ENCODE assay signal across 4 fruit fly cellular contexts in genomic region chrX:15475367-15475789, dm6.
TF ChIP-seq lines count a peak whose summit lies in the region.

mh (minus strand) TSS chrX:15475400.

- no peak for TF ChIP-seq CTCF in whole organism, embryonic (GFP tag; optimal IDR thresholded peaks at IDR 0.05; lab: Kevin White, UChicago)

TF ChIP-seq in whole organism, adult, 20 proteins besides CTCF, POLR2A, EP300 and RAD21:
- TF ChIP-seq Hr96 (GFP tag; optimal IDR thresholded peaks at IDR 0.05; lab: Kevin White, UChicago) (no peak), CG7101 (tag; optimal IDR thresholded peaks at IDR 0.05; lab: Kevin White, UChicago) (no peak), CG7045 (GFP tag; optimal IDR thresholded peaks at IDR 0.05; lab: Kevin White, UChicago) (no peak), CG33017 (tag; optimal IDR thresholded peaks at IDR 0.05; lab: Kevin White, UChicago) (no peak), toe (GFP tag; optimal IDR thresholded peaks at IDR 0.05; lab: Kevin White, UChicago) (no peak), bab1 (GFP tag; optimal IDR thresholded peaks at IDR 0.05; lab: Kevin White, UChicago) (peak; percentile 8), Mnt (GFP tag; optimal IDR thresholded peaks at IDR 0.05; lab: Kevin White, UChicago) (no peak), ovo (GFP tag; optimal IDR thresholded peaks at IDR 0.05; lab: Kevin White, UChicago) (no peak), CG11617 (GFP tag; optimal IDR thresholded peaks at IDR 0.05; lab: Kevin White, UChicago) (no peak)

TF ChIP-seq in whole organism, embryonic, 481 proteins besides CTCF, POLR2A, EP300 and RAD21 (continues in another document):
- TF ChIP-seq CG1832 (GFP tag; optimal IDR thresholded peaks at IDR 0.05; lab: Kevin White, UChicago) = no peak
- no peak for TF ChIP-seq CG34376 (GFP tag; optimal IDR thresholded peaks at IDR 0.05; lab: Kevin White, UChicago)
- no peak for TF ChIP-seq CG11504 (tag; optimal IDR thresholded peaks at IDR 0.05; lab: Kevin White, UChicago)
- no peak for TF ChIP-seq CG11696 (GFP tag; IDR thresholded peaks at IDR 0.05; lab: Robert Waterston, UW)
- TF ChIP-seq esg (GFP tag; conservative IDR thresholded peaks at IDR 0.05; lab: Robert Waterston, UW) = no peak; the same call in 1 of the 2 replicates
- peak; percentile 80 for TF ChIP-seq Dref (GFP tag; IDR thresholded peaks at IDR 0.05; lab: Robert Waterston, UW)
- no peak for TF ChIP-seq CG11398 (GFP tag; optimal IDR thresholded peaks at IDR 0.05; lab: Kevin White, UChicago)
- TF ChIP-seq hth (optimal IDR thresholded peaks at IDR 0.05; lab: Kevin White, UChicago) = no peak
- TF ChIP-seq CG8944 (GFP tag; optimal IDR thresholded peaks at IDR 0.05; lab: Kevin White, UChicago) = no peak
- TF ChIP-seq CG6689 (GFP tag; IDR thresholded peaks at IDR 0.05; lab: Robert Waterston, UW) = peak; percentile 52; the same call in 1 of the 2 replicates
- no peak for TF ChIP-seq CG6765 (GFP tag; optimal IDR thresholded peaks at IDR 0.05; lab: Kevin White, UChicago)
- TF ChIP-seq CG7357 (GFP tag; IDR thresholded peaks at IDR 0.05; lab: Robert Waterston, UW) = no peak
- TF ChIP-seq fd96Cb (tag; optimal IDR thresholded peaks at IDR 0.05; lab: Kevin White, UChicago) = peak; percentile 30
- TF ChIP-seq CG13894 (tag; optimal IDR thresholded peaks at IDR 0.05; lab: Kevin White, UChicago) = no peak
- no peak for TF ChIP-seq C15 (GFP tag; IDR thresholded peaks at IDR 0.05; lab: Robert Waterston, UW)
- TF ChIP-seq gem (tag; optimal IDR thresholded peaks at IDR 0.05; lab: Kevin White, UChicago) = no peak
- no peak for TF ChIP-seq CG2678 (tag; optimal IDR thresholded peaks at IDR 0.05; lab: Kevin White, UChicago)
- TF ChIP-seq chif (GFP tag; optimal IDR thresholded peaks at IDR 0.05; lab: Kevin White, UChicago) = no peak
- TF ChIP-seq CG11723 (GFP tag; optimal IDR thresholded peaks at IDR 0.05; lab: Kevin White, UChicago) = no peak
- TF ChIP-seq psq (GFP tag; optimal IDR thresholded peaks at IDR 0.05; lab: Kevin White, UChicago) = no peak
- no peak for TF ChIP-seq otp (GFP tag; IDR thresholded peaks at IDR 0.05; lab: Robert Waterston, UW)
- no peak for TF ChIP-seq Mrtf (GFP tag; IDR thresholded peaks at IDR 0.05; lab: Robert Waterston, UW)
- no peak for TF ChIP-seq HLH54F (GFP tag; optimal IDR thresholded peaks at IDR 0.05; lab: Kevin White, UChicago)
- no peak for TF ChIP-seq lov (optimal IDR thresholded peaks at IDR 0.05; lab: Kevin White, UChicago)
- TF ChIP-seq lov (GFP tag; IDR thresholded peaks at IDR 0.05; lab: Robert Waterston, UW) = no peak
- no peak for TF ChIP-seq pan (optimal IDR thresholded peaks at IDR 0.05; lab: Kevin White, UChicago)
- no peak for TF ChIP-seq pan (GFP tag; optimal IDR thresholded peaks at IDR 0.05 in 1 of 2, IDR thresholded peaks at IDR 0.05 in 1 of 2)
- TF ChIP-seq Scr (GFP tag; IDR thresholded peaks at IDR 0.05; lab: Robert Waterston, UW; ENCODE audit: partially characterized antibody) = peak; percentile 66
- no peak for TF ChIP-seq CG30431 (GFP tag; optimal IDR thresholded peaks at IDR 0.05; lab: Kevin White, UChicago)

TF ChIP-seq in whole organism, prepupa, 60 proteins besides CTCF, POLR2A, EP300 and RAD21:
- TF ChIP-seq Eip93F (GFP tag; optimal IDR thresholded peaks at IDR 0.05; lab: Kevin White, UChicago) (no peak), esn (GFP tag; optimal IDR thresholded peaks at IDR 0.05; lab: Kevin White, UChicago) (no peak), CG4318 (GFP tag; optimal IDR thresholded peaks at IDR 0.05; lab: Kevin White, UChicago) (no peak), CG6808 (GFP tag; optimal IDR thresholded peaks at IDR 0.05; lab: Kevin White, UChicago) (no peak), pdm3 (GFP tag; optimal IDR thresholded peaks at IDR 0.05; lab: Kevin White, UChicago) (no peak), CG16779 (tag; optimal IDR thresholded peaks at IDR 0.05; lab: Kevin White, UChicago) (no peak), CG11762 (GFP tag; optimal IDR thresholded peaks at IDR 0.05; lab: Kevin White, UChicago; ENCODE audit: insufficient read depth) (no peak), eg (GFP tag; IDR thresholded peaks at IDR 0.05; lab: Robert Waterston, UW) (0 out of 3 replicates have a peak, but pooled peaks have one; percentile 22)

TF ChIP-seq in whole organism, pupa, 21 proteins besides CTCF, POLR2A, EP300 and RAD21:
- TF ChIP-seq CG15710 (tag; optimal IDR thresholded peaks at IDR 0.05; lab: Kevin White, UChicago) (no peak), CG9948 (tag; optimal IDR thresholded peaks at IDR 0.05; lab: Kevin White, UChicago) (no peak), CG32121 (GFP tag; IDR thresholded peaks at IDR 0.05; lab: Robert Waterston, UW) (peak; percentile 20; the same call in 1 of the 2 replicates)
